Worm (Caenorhabditis elegans) whole organism, dauer: ENCODE measurements around the gene F38H4.4.
"Not testable (repeated sequence)": the region's sequence is repeated elsewhere in the genome, so short reads cannot be mapped to it uniquely, and the experiment has no call there.

ENCODE experiments used
- unc-62 ChIP-seq: sonication (generic microtip); optimal IDR thresholded peaks from 2 replicates; lab custom pipeline; 2017; ENCODE audit warnings: missing biosample characterization, missing genetic modification reagents, missing genetic modification characterization

The F38H4.4 gene

DNA sequence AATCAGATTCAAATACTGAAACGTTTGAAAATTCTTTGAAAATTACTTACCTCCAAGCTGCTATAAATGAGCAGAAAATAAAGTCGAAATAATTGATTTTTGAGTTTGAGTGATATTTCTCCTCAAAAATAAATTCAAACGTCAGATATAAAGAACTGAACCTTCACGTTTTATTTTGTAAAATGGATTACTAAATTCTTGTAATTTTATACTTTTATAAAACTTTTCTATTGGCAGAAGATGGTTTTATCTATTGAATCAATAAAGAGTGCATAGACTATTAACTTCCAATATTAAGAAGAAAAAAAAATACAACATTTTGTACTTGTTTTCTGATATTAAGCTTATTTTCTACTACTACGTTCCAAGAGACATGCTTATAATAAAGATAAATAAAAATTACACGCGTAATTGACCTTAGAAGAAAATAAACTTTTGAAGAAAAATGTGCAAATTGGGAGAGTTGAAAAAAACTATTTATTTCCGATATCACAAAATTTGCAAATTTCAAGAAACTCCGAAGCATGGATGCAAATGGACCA, at the start of gene F38H4.4, which contains the start of gene F38H4.6:
TSS of gene F38H4.4 (plus strand) at position 492 of the 542 bp plus-strand sequence.
TSS of gene F38H4.6 (minus strand) at position 101 of the 542 bp plus-strand sequence.
- no peak for TF ChIP-seq unc-62

DNA sequence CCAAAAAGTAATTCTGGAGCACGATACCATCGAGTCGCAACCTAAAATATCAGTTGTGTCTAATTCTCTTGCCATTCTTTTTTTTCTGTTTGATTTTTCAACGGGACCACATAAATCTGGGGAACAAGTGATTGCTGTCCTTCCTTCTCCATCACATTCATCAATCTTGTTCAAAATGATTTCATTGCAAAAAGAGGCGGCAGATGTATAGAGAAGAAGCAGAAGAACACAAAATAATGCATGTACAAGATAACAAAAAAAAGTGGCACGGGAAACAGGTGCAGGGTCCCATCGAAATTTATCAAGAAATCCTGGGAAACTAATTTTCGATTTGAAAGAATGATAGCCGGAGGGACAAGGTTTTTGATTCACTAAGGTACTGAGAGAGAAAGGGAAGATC, 48.8 kb upstream of the F38H4.4 start:
- TF ChIP-seq unc-62 = no peak

DNA sequence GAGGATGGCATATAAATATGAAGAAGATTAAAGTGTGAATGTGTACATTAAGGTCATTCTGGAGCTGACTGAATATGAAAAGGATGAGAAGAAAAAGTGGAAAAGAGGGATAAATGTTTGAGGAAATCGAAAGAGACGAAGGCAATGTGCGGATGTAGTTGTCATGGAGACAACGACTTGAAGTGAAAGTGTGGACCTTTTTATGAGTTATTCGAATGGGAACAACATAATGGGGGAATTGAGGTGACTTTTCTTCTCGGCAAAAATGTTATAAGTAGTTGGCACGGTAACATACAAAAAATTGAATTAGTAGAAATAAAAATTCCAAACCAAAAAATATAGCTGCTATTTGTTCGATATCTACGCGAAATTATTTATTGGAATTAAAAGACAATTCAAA, 47.0 kb upstream of the F38H4.4 start, which contains the start of gene dyf-18:
TSS of gene dyf-18 (minus strand) at position 101 of the 400 bp plus-strand sequence.
- TF ChIP-seq unc-62 = no peak

DNA sequence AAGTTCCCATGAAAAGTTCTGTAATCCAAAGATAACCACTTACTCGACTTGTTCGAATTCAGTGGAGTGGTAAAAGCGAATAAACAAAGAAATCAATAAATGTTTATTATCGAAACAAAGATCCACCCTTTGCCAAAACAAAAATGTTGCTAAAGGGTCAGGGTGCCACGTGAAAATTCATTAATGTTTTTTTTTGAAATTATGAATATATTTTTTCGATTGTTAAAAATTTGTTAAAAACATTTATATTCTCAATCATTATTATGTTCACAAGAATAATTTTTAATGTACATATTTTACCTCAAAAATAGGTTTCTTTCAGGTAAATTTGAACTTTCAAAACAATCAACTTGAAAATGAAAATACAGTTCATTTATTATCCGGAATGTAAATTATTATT, 45.0 kb upstream of the F38H4.4 start, which contains the start of gene H01G02.4:
TSS of gene H01G02.4 (minus strand) at position 101 of the 400 bp plus-strand sequence.
- TF ChIP-seq unc-62 = no peak

DNA sequence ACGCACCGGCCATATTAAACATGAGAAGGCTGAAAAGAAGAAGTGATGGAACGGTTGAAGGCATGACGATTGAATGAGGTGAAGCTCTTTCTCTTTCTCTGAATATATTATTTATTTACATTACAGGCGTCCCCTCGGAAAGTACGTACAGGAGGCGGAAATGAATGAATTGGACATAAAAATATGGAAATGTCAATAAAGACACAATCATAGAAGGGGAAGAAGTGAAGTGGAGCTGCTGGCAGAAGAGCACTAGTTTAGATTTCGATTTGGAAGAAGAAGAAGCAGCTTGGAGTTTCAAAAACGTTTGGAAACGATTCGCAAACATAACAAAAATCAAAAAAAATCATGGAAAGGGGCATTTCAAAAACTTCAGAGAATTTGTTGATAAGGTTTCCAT, 44.0 kb upstream of the F38H4.4 start, which contains the start of gene H01G02.1:
TSS of gene H01G02.1 (minus strand) at position 101 of the 400 bp plus-strand sequence.
- no peak for TF ChIP-seq unc-62

DNA sequence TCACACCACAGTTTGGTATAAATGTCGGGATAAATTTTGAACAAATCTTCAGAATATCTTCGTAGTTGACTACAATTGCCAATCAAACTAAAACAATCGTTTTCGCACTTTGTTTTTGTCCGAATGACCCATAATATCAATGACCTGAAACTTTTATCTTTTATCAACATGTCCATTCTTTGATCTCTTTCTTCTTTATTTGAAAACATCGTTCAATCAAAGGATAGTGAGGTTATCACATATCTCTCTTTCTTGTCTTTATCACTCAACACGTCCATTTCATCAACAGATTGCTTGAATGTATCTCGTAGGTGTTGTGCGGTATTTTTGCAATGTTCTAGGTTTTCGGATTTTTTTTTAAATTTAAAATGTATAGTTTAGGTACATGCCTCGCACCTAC, 39.0 kb upstream of the F38H4.4 start:
- TF ChIP-seq unc-62 = no peak

DNA sequence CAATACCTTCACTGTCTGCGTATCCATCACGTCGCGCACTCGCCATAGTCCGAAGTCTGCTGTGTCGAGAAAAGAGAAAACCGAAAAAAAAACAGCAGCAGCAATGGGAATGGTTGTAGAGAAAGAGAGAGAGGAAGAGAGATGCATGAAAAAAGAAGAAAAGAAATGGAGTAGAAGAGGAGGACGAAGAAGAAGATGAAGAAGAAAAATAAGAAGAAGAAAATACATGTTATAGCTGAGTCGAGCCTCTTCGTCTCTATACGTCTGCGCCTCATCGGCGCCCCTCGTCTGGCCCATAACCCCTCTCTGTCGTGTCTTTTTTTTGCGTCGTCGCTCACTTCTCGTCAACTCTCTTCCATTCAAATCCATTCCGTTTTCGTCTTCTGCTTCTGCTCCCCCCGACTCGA, 38.4 kb upstream of the F38H4.4 start:
- TF ChIP-seq unc-62 = no peak

DNA sequence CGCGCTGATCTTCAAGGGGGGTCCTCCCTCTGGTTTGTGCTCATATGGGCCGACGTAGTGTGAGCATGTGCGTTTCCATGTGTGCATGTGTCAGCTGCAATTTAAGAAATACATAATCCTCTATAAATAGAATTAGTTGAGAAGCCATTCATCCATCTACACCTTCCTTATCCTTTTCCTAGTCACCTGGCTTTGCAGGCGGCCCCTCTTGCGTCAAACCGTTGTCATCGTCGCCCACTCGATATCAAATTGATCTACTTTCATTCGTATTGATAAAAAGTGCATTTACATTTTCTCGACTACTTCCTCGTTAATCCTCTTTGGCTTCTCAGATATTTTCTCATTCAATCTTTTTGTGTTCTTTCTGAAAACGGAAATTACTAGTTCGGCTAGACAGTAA, 36.0 kb upstream of the F38H4.4 start:
- TF ChIP-seq unc-62 = no peak

DNA sequence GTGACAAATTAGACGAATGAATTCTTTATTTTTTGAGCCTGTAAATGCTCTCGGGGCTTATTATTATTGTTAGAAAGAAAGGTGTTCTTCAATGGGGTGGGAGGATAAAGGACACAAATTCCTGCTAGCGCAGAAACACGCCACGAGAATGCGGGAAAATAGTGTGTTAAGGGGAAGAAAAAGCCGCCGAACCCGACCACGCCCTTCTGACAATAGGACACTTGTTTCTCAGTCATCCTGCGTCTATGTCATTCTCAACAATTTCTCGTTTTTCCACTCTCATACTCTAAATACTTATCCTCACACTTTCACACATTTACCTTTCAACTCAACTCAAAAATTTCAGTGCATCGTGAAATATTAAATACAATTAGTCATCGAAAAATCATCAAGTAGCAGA, 34.2 kb upstream of the F38H4.4 start, which contains the start of gene M117.1:
TSS of gene M117.1 (plus strand) at position 347 of the 400 bp plus-strand sequence.
- TF ChIP-seq unc-62 = no peak

DNA sequence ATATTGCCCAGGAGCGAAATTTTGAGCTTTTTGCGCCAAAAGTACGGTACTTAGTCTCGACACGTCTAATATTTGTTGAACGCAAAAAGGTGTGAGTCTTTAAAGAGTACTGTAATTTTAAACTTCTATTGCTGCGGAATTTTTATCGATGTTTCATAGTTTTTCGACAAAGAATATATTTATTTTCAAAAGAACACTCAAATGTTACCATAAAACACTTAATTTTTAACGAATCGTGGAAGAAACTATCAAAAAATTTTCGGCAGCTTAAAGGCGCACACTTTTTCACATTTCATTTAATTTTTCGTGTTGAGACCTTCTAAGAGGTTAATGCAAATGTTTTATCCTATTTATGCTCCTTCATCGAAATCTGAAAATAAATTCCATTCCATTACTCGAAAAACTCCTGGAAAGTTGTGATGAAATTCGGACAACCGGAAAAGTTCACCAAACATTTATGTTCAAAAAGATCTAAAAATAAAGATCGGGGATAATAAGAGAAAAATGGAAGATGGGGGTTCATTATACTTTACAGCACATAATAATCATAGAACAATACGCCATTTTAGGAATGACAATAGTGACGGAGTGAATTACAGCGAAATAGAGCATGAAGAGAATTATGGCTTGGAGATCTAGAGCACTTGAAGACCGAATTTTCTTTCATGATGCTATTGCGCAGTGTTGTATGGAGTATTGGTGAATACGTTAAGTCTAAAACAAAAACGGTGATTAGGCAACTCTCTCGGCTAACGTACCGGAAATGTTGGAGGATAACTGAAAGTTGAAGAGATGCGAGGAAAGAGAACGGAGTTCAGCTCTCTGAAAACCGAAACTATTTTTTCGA, 27.8 kb upstream of the F38H4.4 start:
- no peak for TF ChIP-seq unc-62

DNA sequence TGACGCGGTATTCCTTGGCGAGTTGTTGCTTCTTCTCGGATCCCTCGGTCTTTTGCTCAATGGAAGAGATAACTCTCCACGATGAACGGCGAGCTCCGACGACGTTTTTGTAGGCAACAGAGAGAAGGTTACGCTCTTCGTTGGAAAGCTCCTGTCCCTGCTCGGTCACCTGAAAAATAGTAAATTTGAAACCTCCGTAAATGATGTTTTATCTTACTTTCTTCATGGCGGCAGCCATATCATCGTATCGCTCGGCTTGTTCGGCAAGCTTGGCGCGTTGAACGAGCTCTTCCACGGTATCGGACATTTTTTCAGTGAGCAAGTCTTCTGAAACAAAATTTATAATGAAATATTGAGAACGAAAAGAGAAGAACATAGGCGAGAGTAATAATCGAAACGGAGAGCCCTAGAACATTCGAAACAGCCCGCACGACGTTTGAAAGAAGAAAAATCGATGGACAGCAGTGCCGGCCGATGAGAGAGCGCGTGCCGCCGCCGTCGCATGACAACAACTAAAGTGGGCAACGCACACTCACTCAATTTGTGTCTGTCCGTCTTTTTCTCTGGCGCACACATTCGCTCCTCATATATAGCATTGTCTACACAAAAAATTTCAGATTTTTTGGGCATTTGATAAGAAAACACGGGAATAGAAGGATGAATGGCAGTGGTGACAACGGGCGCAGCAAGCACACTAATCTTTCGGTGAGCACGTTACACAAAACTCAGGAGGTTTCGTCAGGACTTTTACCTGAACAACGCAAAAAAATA, 26.3 kb upstream of the F38H4.4 start, which contains the start of the genes par-5 and M117.3:
TSS of gene par-5 (minus strand) at position 334 of the 771 bp plus-strand sequence.
TSS of gene M117.3 (plus strand) at position 616 of the 771 bp plus-strand sequence.
- TF ChIP-seq unc-62 = no peak

DNA sequence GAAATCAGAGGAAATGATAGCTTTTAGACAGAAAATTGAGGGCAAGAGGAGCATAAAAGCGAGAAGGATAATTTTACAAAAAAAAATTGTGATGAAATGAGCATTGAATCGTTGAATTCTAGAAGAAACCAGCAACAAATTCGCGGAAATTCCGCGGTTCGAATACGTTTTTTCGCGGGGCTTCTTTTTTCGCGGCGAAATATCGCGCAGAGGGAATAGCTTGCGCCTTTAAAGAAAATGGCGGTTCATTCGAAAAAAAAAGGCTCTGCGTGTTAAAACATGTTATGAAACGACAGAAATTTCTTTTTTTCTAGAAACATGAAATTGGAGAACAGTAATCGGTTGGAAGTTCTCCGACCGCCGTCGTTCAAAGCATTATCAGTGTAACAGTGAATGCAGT, 25.6 kb upstream of the F38H4.4 start:
- TF ChIP-seq unc-62 = no peak

DNA sequence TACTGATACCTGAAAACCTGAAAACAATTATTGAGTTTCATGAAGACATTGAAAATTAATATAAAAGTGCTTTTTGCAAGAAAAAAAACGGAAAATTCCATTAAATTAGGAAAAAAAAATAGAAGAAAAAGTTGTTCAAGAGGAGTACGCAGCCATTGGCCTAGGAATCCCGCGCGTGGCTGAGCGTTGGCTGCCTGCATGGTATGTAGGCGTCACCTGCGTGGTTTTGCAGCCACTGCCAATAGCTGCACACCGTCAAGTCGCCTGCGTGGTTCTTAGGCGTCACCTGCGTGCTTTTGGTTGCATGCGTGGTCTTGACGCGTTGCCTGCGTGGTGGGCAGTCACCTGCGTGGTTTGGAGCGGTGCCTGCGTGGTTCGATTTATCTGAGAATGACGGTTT, 20.1 kb upstream of the F38H4.4 start, which contains the start of gene M117.6:
TSS of gene M117.6 (minus strand) at position 101 of the 400 bp plus-strand sequence.
- TF ChIP-seq unc-62 = not testable (repeated sequence)

DNA sequence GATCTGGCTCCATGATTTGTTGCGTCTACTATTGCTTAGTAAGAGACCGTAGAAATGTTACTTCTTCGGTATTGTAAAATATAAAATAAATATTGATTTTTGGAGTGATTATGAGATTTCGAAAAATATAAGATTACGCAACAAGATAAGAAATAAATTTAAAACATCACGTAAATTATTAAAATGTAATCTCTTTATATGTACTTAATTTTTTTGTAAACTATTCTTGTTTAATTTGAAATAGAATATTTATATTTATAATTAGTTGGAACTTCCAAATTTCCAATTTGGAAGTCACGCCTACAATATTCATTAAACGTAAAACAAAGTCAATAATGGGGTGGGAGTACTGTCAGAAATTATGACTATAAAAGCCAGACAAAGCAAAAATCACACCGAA, 14.6 kb upstream of the F38H4.4 start, which contains the start of gene M117.4:
TSS of gene M117.4 (minus strand) at position 101 of the 400 bp plus-strand sequence.
- TF ChIP-seq unc-62 = no peak

DNA sequence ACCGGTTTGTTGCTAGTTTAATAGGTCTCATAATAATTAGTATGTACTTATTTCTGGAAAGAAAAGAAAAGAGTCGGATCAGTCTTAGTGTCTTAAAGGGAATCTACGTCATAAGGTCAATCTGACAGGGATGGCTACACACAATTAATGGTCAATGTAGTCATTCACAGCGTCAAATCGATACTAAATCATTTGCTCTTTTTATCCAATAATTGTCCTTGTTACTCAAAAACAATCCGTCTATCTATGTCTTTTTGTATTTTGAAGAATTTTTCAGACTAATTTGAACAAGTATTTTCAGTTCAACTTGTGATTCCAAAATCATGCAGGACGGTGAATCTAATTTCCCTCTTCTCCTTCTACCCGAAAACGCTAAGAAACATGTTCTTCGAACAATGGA, 9.4 kb upstream of the F38H4.4 start, which contains the start of gene fbxb-3:
TSS of gene fbxb-3 (plus strand) at position 301 of the 400 bp plus-strand sequence.
- TF ChIP-seq unc-62 = no peak

DNA sequence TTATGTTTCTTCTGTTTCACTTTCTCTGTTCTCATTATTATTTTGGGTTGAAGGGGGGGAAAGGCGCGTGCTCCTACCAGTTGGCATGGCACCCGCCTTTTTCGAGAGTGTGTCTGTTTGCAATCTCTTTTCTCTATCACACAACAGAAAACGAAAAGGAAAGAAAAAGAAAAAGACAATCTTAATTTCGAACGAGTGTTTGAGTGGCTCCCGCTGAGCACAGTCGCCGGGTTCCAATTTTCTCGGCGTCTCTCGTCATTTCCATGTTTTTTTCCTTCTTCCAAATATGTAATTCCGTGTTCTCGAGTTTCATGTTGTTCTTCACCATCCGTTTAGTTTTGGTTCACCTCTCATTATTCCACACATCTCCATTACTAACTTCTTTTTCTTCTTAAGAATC, 5.9 kb upstream of the F38H4.4 start, which contains the start of gene F38H4.3:
TSS of gene F38H4.3 (plus strand) at position 301 of the 400 bp plus-strand sequence.
- TF ChIP-seq unc-62 = no peak
